Fruit fly (Drosophila melanogaster) whole organism, embryonic: ENCODE results near the gene mtsh.
A peak's percentile ranks its signal among the peaks of the same experiment; 100 is the strongest.

Experiments used
- CG30431 ChIP-seq: fragments of 200-800 bp; sonication (Bioruptor generic); optimal IDR thresholded peaks from 2 replicates; lab custom pipeline; 2017; ENCODE audit warnings: missing biosample characterization, missing genetic modification characterization
- CG5245 ChIP-seq: fragments of 200-800 bp; sonication (Bioruptor generic); optimal IDR thresholded peaks from 3 replicates; lab custom pipeline; 2016; ENCODE audit warnings: missing biosample characterization, missing genetic modification characterization
- CG7357 ChIP-seq: fragments of 200-800 bp; sonication (Bioruptor generic); IDR thresholded peaks from 3 replicates; pipeline ENCODE4 v1.3.6; 2022; ENCODE audit warnings: missing biosample characterization, missing genetic modification characterization
- HmgZ ChIP-seq: fragments of 200-800 bp; sonication (Bioruptor generic); optimal IDR thresholded peaks from 2 replicates; lab custom pipeline; 2018; ENCODE audit warnings: missing biosample characterization, mild to moderate bottlenecking, missing genetic modification characterization
- lola ChIP-seq, 3 experiments: fragments of >200 bp in 2 of 3; fragments of 200-800 bp in 1 of 3; sonication (Bioruptor generic) in 1 of 3; optimal IDR thresholded peaks; 2 replicates each; lab custom pipeline; 2017 to 2019; ENCODE audit warnings: missing biosample characterization in 3 of 3, missing genetic modification characterization in 3 of 3, mild to moderate bottlenecking in 1 of 3, moderate library complexity in 1 of 3

DNA sequence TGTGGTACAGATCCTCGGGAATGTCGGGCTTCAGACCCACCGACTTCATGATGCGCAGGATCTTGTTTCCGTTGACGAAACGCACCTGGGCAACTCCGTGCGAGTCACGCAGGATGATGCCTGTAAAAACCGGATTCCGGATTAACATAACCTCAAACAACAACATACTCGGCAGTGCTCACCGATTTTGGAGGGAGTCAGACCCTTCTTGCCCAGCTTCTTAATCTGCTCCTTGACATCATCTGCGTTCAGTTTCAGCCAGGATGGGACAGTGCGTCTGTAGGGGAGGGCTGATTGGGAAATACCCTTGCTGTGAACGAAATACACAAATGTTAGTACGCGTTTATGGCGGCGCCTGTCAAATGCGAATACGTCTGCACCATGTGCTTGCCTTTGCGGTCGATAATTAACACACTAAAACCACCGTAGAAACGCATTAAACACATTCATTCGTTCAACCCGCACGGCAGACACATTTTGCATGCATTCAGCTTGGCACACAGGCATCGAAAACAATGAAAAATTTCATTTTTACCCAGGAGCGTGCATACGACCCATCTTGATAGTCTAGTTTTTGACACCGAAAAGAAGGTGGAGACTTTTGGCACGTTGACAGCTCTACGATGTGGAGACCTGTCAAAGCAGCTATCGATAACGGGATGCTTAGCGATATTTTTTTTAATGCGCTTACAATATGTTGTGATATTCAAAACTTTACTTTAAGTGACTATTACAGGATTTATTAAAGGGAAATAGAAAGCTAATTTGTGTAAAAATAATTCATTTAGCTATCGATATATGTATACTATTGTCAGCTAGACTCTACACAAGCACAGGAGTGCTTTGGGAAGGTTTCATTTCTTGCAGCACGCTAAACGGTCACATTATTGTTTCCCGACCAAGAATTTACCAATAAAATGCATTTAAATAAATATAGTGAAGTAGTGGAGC, 44.6 kb upstream of the mtsh start, which contains the start of the genes RpS13 and CSN8:
- TF ChIP-seq lola (GFP tag; optimal IDR thresholded peaks at IDR 0.05; lab: Kevin White, UChicago) (peak in 1 of 3 experiments; percentile 6), CG30431 (GFP tag; lab: Kevin White, UChicago) (no peak), CG5245 (GFP tag; lab: Kevin White, UChicago) (no peak), HmgZ (tag; lab: Kevin White, UChicago) (peak; percentile 36), CG7357 (0 out of 3 replicates have a peak, but pooled peaks have one; percentile 11)
